Worm (Caenorhabditis elegans): ENCODE data around the gene mrpl-51.

mrpl-51 gene

DNA sequence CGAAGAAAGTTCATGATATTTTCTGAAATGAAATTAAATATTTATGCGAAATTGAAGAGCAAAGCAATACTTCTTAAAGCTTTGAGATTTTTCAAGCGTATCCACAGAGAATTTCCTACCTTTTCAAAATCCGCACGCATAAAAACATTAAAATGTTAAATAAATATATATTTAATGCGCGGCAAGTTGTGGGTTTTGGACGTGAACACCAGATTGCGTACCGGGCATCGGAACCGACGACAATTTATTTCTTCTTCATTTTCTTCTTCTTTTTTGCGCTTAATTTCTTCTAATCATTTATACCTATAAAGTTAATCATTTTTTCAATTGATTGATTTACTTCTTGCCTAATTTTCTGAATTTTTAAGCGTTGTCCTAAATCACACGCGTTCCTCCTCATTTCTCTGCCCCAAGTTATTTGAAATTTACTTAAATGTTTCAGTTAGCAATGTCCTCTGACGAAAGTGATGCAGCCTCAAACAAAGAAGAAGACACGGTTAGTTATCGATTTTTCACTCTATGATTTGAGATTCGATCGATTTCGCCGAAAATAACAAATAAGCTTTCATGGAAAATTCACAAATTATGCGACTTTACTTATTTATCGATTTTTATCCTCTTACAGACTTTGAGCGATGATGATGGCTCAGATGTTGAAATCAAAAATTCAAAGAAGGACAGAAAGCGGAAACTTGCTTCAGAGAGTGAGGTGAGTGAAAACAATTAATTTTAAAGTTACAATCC lies 20.1 kb downstream of the mrpl-51 start, which contains the start of the genes bre-5 and spt-5:
Gene bre-5 (minus strand): TSS at position 167 of the 744 bp plus-strand sequence.
Gene spt-5 (plus strand): TSS at position 443 of the 744 bp plus-strand sequence.
- no peak for TF ChIP-seq Y53F4B.3 (GFP tag; IDR thresholded peaks at IDR 0.05)
- no peak for TF ChIP-seq nfyb-1 (GFP tag; IDR thresholded peaks at IDR 0.05)
- no peak for TF ChIP-seq hrde-1 (tag; optimal IDR thresholded peaks at IDR 0.05; ENCODE audit: borderline replicate concordance)
- peak; percentile 37; the same call in 1 of the 2 replicates for TF ChIP-seq madf-6 (GFP tag; IDR thresholded peaks at IDR 0.05)
- TF ChIP-seq dpl-1 (GFP tag; optimal IDR thresholded peaks at IDR 0.05), result peak; percentile 10

DNA sequence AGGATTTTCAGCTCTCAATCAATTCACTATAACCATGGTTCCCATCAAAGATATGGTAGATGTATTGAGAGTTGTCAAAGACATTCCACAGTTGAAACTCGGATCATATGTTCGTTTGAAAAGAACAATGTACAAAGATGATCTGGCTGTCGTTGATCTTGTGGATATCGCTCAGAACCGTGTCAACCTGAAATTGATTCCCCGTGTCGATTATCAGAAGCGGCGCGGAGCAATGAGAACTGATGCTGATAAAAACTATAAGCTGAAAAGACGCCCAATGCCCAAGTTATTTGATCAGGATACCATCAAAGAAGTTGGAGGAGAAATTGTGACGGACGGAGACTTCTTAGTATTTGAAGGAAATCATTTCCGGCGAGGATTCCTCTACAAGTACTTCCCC lies 21.3 kb downstream of the mrpl-51 start:
- TF ChIP-seq F33H1.4 (GFP tag; IDR thresholded peaks at IDR 0.05) (no peak), F39B2.1 (GFP tag; IDR thresholded peaks at IDR 0.05) (no peak), tbp1 (GFP tag; optimal IDR thresholded peaks at IDR 0.05) (no peak), D2030.7 (GFP tag; IDR thresholded peaks at IDR 0.05) (no peak), fkh-3 (tag; optimal IDR thresholded peaks at IDR 0.05) (no peak)

DNA sequence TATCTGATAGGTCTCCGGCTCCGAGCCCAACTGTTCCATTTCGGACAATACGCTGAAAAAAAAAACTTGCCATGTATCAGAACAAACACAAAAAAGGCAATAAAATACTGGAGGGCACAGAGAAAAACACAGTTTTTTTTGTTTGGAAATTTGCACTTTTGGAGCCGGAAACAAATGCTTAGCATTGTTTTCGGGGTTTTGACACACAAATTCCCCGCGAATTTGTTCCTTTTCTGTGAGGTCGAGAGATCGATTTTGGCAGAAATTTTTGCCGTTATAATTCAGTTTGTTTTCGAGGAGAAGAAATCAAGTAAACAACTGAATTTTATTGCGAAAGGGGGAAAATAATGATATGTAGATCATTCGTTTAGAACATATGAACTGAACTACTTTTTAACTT lies 25.5 kb downstream of the mrpl-51 start, which contains the start of gene K08E4.2:
Gene K08E4.2 (minus strand): TSS at position 54 of the 400 bp plus-strand sequence.
- TF ChIP-seq F37B4.10 (GFP tag; IDR thresholded peaks at IDR 0.05) (no peak), F23B12.7 (tag; optimal IDR thresholded peaks at IDR 0.05; ENCODE audit: insufficient read depth) (no peak), mxl-1 (tag; optimal IDR thresholded peaks at IDR 0.05) (no peak), C17E4.6 (GFP tag; IDR thresholded peaks at IDR 0.05) (no peak), ztf-18 (tag; optimal IDR thresholded peaks at IDR 0.05) (no peak), attf-3 (GFP tag; conservative IDR thresholded peaks at IDR 0.05) (no peak), F10E7.11 (tag; optimal IDR thresholded peaks at IDR 0.05) (no peak), ceh-91 (GFP tag; IDR thresholded peaks at IDR 0.05) (0 out of 2 replicates have a peak, but pooled peaks have one; percentile 8), nhr-27 (tag; optimal IDR thresholded peaks at IDR 0.05) (no peak), sea-2 (GFP tag; IDR thresholded peaks at IDR 0.05) (no peak), let-526 (GFP tag; IDR thresholded peaks at IDR 0.05) (no peak), xnd-1 (tag; optimal IDR thresholded peaks at IDR 0.05) (peak; percentile 28), dpl-1 (GFP tag; optimal IDR thresholded peaks at IDR 0.05) (no peak), efl-1 (GFP tag; optimal IDR thresholded peaks at IDR 0.05) (peak; percentile 58), K12H6.12 (tag; optimal IDR thresholded peaks at IDR 0.05) (no peak), egl-44 (GFP tag; IDR thresholded peaks at IDR 0.05) (no peak), F55B11.4 (tag; optimal IDR thresholded peaks at IDR 0.05; ENCODE audit: borderline replicate concordance, insufficient read depth) (no peak), madf-6 (GFP tag; IDR thresholded peaks at IDR 0.05) (peak; percentile 57; the same call in 1 of the 2 replicates), lsl-1 (GFP tag; optimal IDR thresholded peaks at IDR 0.05) (no peak), sdz-38 (tag; optimal IDR thresholded peaks at IDR 0.05) (no peak), madf-8 (GFP tag; conservative IDR thresholded peaks at IDR 0.05) (0 out of 2 replicates have a peak, but pooled peaks have one; percentile 18), ceh-58 (GFP tag; IDR thresholded peaks at IDR 0.05) (no peak), hsf-1 (GFP tag; IDR thresholded peaks at IDR 0.05) (no peak), lin-35 (GFP tag; optimal IDR thresholded peaks at IDR 0.05) (no peak), B0019.2 (GFP tag; conservative IDR thresholded peaks at IDR 0.05) (no peak)

DNA sequence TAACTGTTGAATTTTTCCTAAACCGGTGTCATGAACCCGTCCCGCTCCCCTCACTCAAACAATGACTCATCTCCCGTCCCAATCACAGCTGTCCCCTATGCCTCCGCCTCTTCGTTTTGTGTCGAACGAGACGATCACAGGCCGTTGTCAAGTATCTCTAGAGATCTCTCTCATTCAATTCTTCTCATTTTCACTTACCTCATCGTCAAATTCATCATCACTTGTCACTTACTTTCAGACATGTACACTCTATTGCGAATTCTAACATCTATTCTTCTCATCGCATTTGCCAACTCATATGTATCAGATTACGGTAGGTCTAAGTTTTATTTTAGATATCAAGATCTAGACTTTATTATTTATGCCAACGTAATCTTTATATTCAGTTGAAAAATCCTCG lies 26.4 kb downstream of the mrpl-51 start, which contains the start of gene K08E4.3:
Gene K08E4.3 (plus strand): TSS at position 235 of the 400 bp plus-strand sequence.
- no peak for TF ChIP-seq ceh-79 (tag; optimal IDR thresholded peaks at IDR 0.05)
- TF ChIP-seq chd-7 (tag; optimal IDR thresholded peaks at IDR 0.05), result no peak
- TF ChIP-seq F49E8.2 (tag; optimal IDR thresholded peaks at IDR 0.05; ENCODE audit: insufficient read depth), result no peak
- no peak for TF ChIP-seq tbx-9 (tag; optimal IDR thresholded peaks at IDR 0.05; ENCODE audit: borderline replicate concordance)
- TF ChIP-seq attf-3 (GFP tag; conservative IDR thresholded peaks at IDR 0.05), result no peak
- no peak for TF ChIP-seq unc-130 (GFP tag; optimal IDR thresholded peaks at IDR 0.05)
- TF ChIP-seq dpff-1 (tag; optimal IDR thresholded peaks at IDR 0.05), result no peak

All from whole organism, young adult.